Fruit fly (Drosophila melanogaster) whole organism, embryonic: ENCODE results near the gene Wdr33.

Source experiments
- Blimp-1 ChIP-seq: fragments of 200-800 bp; sonication (Bioruptor generic); optimal IDR thresholded peaks from 3 replicates; lab custom pipeline; 2018; ENCODE audit warnings: missing biosample characterization, missing genetic modification characterization, mild to moderate bottlenecking, moderate library complexity, missing genetic modification reagents
- CG11247 ChIP-seq: fragments of 200-800 bp; sonication (Bioruptor generic); IDR thresholded peaks from 2 replicates; pipeline ENCODE4 v1.3.6; 2022; ENCODE audit warnings: missing biosample characterization, missing genetic modification characterization
- CG12104 ChIP-seq: fragments of 200-800 bp; sonication (Bioruptor generic); optimal IDR thresholded peaks from 3 replicates; lab custom pipeline; 2016; ENCODE audit warnings: missing biosample characterization, missing genetic modification characterization
- CG12219 ChIP-seq: fragments of 200-800 bp; sonication (Bioruptor generic); optimal IDR thresholded peaks from 3 replicates; lab custom pipeline; 2018; ENCODE audit warnings: missing biosample characterization, mild to moderate bottlenecking, missing genetic modification characterization
- CG13287 ChIP-seq: fragments of 200-800 bp; sonication (Bioruptor generic); IDR thresholded peaks from 2 replicates; pipeline ENCODE4 v1.3.6; 2022; ENCODE audit warnings: missing biosample characterization, missing genetic modification characterization; ENCODE audit not compliant: partially characterized antibody
- CG14710 ChIP-seq: fragments of 200-800 bp; sonication (Bioruptor generic); optimal IDR thresholded peaks from 3 replicates; lab custom pipeline; 2019; ENCODE audit warnings: missing biosample characterization, mild to moderate bottlenecking, missing genetic modification characterization, moderate library complexity
- CG1603 ChIP-seq: fragments of 200-800 bp; sonication (Bioruptor generic); optimal IDR thresholded peaks from 2 replicates; lab custom pipeline; 2019; ENCODE audit warnings: missing biosample characterization, mild to moderate bottlenecking, missing genetic modification characterization, moderate library complexity
- CG16779 ChIP-seq: fragments of 200-800 bp; sonication (Bioruptor generic); IDR thresholded peaks from 2 replicates; pipeline ENCODE4 v1.3.6; 2022; ENCODE audit warnings: missing biosample characterization, missing genetic modification characterization
- CG18599 ChIP-seq: fragments of 200-800 bp; sonication (Bioruptor generic); optimal IDR thresholded peaks from 3 replicates; lab custom pipeline; 2017; ENCODE audit warnings: missing biosample characterization, missing genetic modification characterization, mild to moderate bottlenecking, moderate library complexity, missing genetic modification reagents
- CG18619 ChIP-seq: fragments of 200-800 bp; sonication (Bioruptor generic); optimal IDR thresholded peaks from 3 replicates; lab custom pipeline; 2017; ENCODE audit warnings: missing biosample characterization, mild to moderate bottlenecking, missing genetic modification characterization
- CG31388 ChIP-seq: fragments of 200-800 bp; sonication (Bioruptor generic); optimal IDR thresholded peaks from 2 replicates; lab custom pipeline; 2016; ENCODE audit warnings: missing biosample characterization, missing genetic modification characterization
- CG3281 ChIP-seq: fragments of 200-800 bp; sonication (Bioruptor generic); optimal IDR thresholded peaks from 3 replicates; lab custom pipeline; 2017; ENCODE audit warnings: missing biosample characterization, mild to moderate bottlenecking, missing genetic modification characterization
- CG4404 ChIP-seq: fragments of 200-800 bp; sonication (Bioruptor generic); IDR thresholded peaks from 2 replicates; pipeline ENCODE4 v1.3.6; 2022; ENCODE audit warnings: missing biosample characterization, missing genetic modification characterization
- CG6175 ChIP-seq: fragments of 200-800 bp; sonication (Bioruptor generic); IDR thresholded peaks from 3 replicates; pipeline ENCODE4 v1.3.6; 2022; ENCODE audit warnings: missing biosample characterization, missing genetic modification characterization
- CG7372 ChIP-seq: fragments of 200-800 bp; sonication (Bioruptor generic); IDR thresholded peaks from 2 replicates; pipeline ENCODE4 v1.3.6; 2022; ENCODE audit warnings: missing biosample characterization, missing genetic modification characterization
- CG9797 ChIP-seq: fragments of 200-800 bp; sonication (Bioruptor generic); optimal IDR thresholded peaks from 3 replicates; lab custom pipeline; 2018; ENCODE audit warnings: missing biosample characterization, mild to moderate bottlenecking, missing genetic modification characterization
- CG9876 ChIP-seq: fragments of 200-800 bp; sonication (Bioruptor generic); optimal IDR thresholded peaks from 2 replicates; lab custom pipeline; 2016; ENCODE audit warnings: missing biosample characterization, missing genetic modification characterization
- D19A ChIP-seq: fragments of 200-800 bp; optimal IDR thresholded peaks from 3 replicates; lab custom pipeline; 2019; ENCODE audit warnings: missing biosample characterization, mild to moderate bottlenecking, missing genetic modification characterization, moderate library complexity
- Dip2 ChIP-seq: fragments of 200-800 bp; sonication (Bioruptor generic); IDR thresholded peaks from 2 replicates; pipeline ENCODE4 v1.3.6; 2022; ENCODE audit warnings: missing biosample characterization, missing genetic modification characterization
- Doc3 ChIP-seq: fragments of 200-800 bp; sonication (Bioruptor generic); IDR thresholded peaks from 3 replicates; pipeline ENCODE4 v1.3.6; 2022; ENCODE audit warnings: missing biosample characterization, missing genetic modification characterization; ENCODE audit not compliant: partially characterized antibody
- Fer3 ChIP-seq: fragments of 200-800 bp; sonication (Bioruptor generic); optimal IDR thresholded peaks from 2 replicates; lab custom pipeline; 2018; ENCODE audit warnings: missing biosample characterization, mild to moderate bottlenecking, missing genetic modification characterization, moderate library complexity
- Nf-YB ChIP-seq: fragments of 200-800 bp; sonication (Bioruptor generic); optimal IDR thresholded peaks from 3 replicates; lab custom pipeline; 2019; ENCODE audit warnings: missing biosample characterization, mild to moderate bottlenecking, missing genetic modification characterization, moderate library complexity
- NfI ChIP-seq: fragments of 200-800 bp; sonication (Bioruptor generic); optimal IDR thresholded peaks from 3 replicates; lab custom pipeline; 2018; ENCODE audit warnings: missing biosample characterization, mild to moderate bottlenecking, missing genetic modification characterization, moderate library complexity
- Rfx ChIP-seq: fragments of 200-800 bp; sonication (Bioruptor generic); IDR thresholded peaks from 2 replicates; pipeline ENCODE4 v1.3.6; 2022; ENCODE audit warnings: missing biosample characterization, missing genetic modification characterization
- Scr ChIP-seq: fragments of 200-800 bp; sonication (Bioruptor generic); IDR thresholded peaks from 2 replicates; pipeline ENCODE4 v1.3.6; 2022; ENCODE audit warnings: missing biosample characterization, missing genetic modification characterization; ENCODE audit not compliant: partially characterized antibody
- Six4 ChIP-seq: fragments of 200-800 bp; sonication (Bioruptor generic); optimal IDR thresholded peaks from 2 replicates; lab custom pipeline; 2016; ENCODE audit warnings: missing biosample characterization, missing genetic modification characterization
- Sox100B ChIP-seq: fragments of 200-800 bp; sonication (Bioruptor generic); optimal IDR thresholded peaks from 3 replicates; lab custom pipeline; 2018; ENCODE audit warnings: missing biosample characterization, mild to moderate bottlenecking, missing genetic modification characterization
- abd-A ChIP-seq: fragments of 200-800 bp; sonication (Bioruptor generic); optimal IDR thresholded peaks from 3 replicates; lab custom pipeline; 2019; ENCODE audit warnings: missing biosample characterization, mild to moderate bottlenecking, missing genetic modification characterization, moderate library complexity
- ash1 ChIP-seq: fragments of 200-800 bp; sonication (Bioruptor generic); optimal IDR thresholded peaks from 2 replicates; lab custom pipeline; 2018; ENCODE audit warnings: missing biosample characterization, mild to moderate bottlenecking, missing genetic modification characterization
- chm ChIP-seq: fragments of 200-800 bp; sonication (Bioruptor generic); IDR thresholded peaks from 2 replicates; pipeline ENCODE4 v1.3.6; 2022; ENCODE audit warnings: missing biosample characterization, missing genetic modification characterization
- corto ChIP-seq: fragments of 200-800 bp; sonication (Bioruptor generic); optimal IDR thresholded peaks from 2 replicates; lab custom pipeline; 2016; ENCODE audit warnings: missing biosample characterization, mild to moderate bottlenecking, missing genetic modification characterization, moderate library complexity
- crc ChIP-seq: fragments of 200-800 bp; sonication (Bioruptor generic); optimal IDR thresholded peaks from 2 replicates; lab custom pipeline; 2016; ENCODE audit warnings: missing biosample characterization, missing genetic modification characterization
- dmrt11E ChIP-seq: fragments of 200-800 bp; sonication (Bioruptor generic); optimal IDR thresholded peaks from 3 replicates; lab custom pipeline; 2018; ENCODE audit warnings: missing biosample characterization, mild to moderate bottlenecking, missing genetic modification characterization, moderate library complexity
- esg ChIP-seq: fragments of 200-800 bp; sonication (Bioruptor generic); conservative IDR thresholded peaks from 2 replicates; pipeline ENCODE4 v1.3.6; 2022; ENCODE audit warnings: missing biosample characterization, missing genetic modification characterization
- gro ChIP-seq: fragments of 200-800 bp; sonication (Bioruptor generic); optimal IDR thresholded peaks from 2 replicates; lab custom pipeline; 2016; ENCODE audit warnings: missing biosample characterization, missing genetic modification characterization
- hth ChIP-seq: fragments of >200 bp; optimal IDR thresholded peaks from 2 replicates; lab custom pipeline; 2017; ENCODE audit warnings: inconsistent platforms
- kay ChIP-seq: fragments of 200-800 bp; sonication (Bioruptor generic); optimal IDR thresholded peaks from 2 replicates; lab custom pipeline; 2016; ENCODE audit warnings: missing biosample characterization, missing genetic modification characterization
- nmo ChIP-seq: fragments of 200-800 bp; sonication (Bioruptor generic); optimal IDR thresholded peaks from 2 replicates; lab custom pipeline; 2018; ENCODE audit warnings: missing biosample characterization, mild to moderate bottlenecking, missing genetic modification characterization, moderate library complexity
- nom ChIP-seq: fragments of 200-800 bp; sonication (Bioruptor generic); optimal IDR thresholded peaks from 2 replicates; lab custom pipeline; 2017; ENCODE audit warnings: missing biosample characterization, missing genetic modification characterization, mild to moderate bottlenecking, moderate library complexity, missing genetic modification reagents
- org-1 ChIP-seq: fragments of 200-800 bp; sonication (Bioruptor generic); optimal IDR thresholded peaks from 2 replicates; lab custom pipeline; 2017; ENCODE audit warnings: missing biosample characterization, missing genetic modification characterization
- pita ChIP-seq: fragments of 200-800 bp; sonication (Bioruptor generic); optimal IDR thresholded peaks from 2 replicates; lab custom pipeline; 2017; ENCODE audit warnings: missing biosample characterization, mild to moderate bottlenecking, missing genetic modification characterization
- pnt ChIP-seq: fragments of 200-800 bp; sonication (Bioruptor generic); optimal IDR thresholded peaks from 3 replicates; lab custom pipeline; 2016; ENCODE audit warnings: missing biosample characterization, missing genetic modification characterization
- psq ChIP-seq: fragments of 200-800 bp; sonication (Bioruptor generic); optimal IDR thresholded peaks from 2 replicates; lab custom pipeline; 2017; ENCODE audit warnings: missing biosample characterization, missing genetic modification characterization
- pum ChIP-seq: fragments of 200-800 bp; sonication (Bioruptor generic); optimal IDR thresholded peaks from 2 replicates; lab custom pipeline; 2016; ENCODE audit warnings: missing biosample characterization, missing genetic modification characterization
- sens ChIP-seq: fragments of 200-800 bp; sonication (Bioruptor generic); peaks from one replicate; lab custom pipeline; 2016; ENCODE audit warnings: missing biosample characterization, missing genetic modification characterization
- slbo ChIP-seq: fragments of 200-800 bp; sonication (Bioruptor generic); IDR thresholded peaks from 2 replicates; pipeline ENCODE4 v1.3.6; 2022; ENCODE audit warnings: missing biosample characterization, missing genetic modification characterization
- ssp ChIP-seq: fragments of 200-800 bp; sonication (Bioruptor generic); IDR thresholded peaks from 2 replicates; pipeline ENCODE4 v1.3.6; 2022; ENCODE audit warnings: missing biosample characterization, missing genetic modification characterization
- trh ChIP-seq: fragments of 200-800 bp; sonication (Bioruptor generic); optimal IDR thresholded peaks from 2 replicates; lab custom pipeline; 2016; ENCODE audit warnings: missing biosample characterization, missing genetic modification characterization
- vnd ChIP-seq: fragments of 200-800 bp; sonication (Bioruptor generic); IDR thresholded peaks from 3 replicates; pipeline ENCODE4 v1.3.6; 2022; ENCODE audit warnings: missing biosample characterization, missing genetic modification characterization; ENCODE audit not compliant: partially characterized antibody
- zen2 ChIP-seq: fragments of 200-800 bp; sonication (Bioruptor generic); IDR thresholded peaks from 3 replicates; pipeline ENCODE4 v1.3.6; 2022; ENCODE audit warnings: missing biosample characterization, missing genetic modification characterization; ENCODE audit not compliant: partially characterized antibody

Gene Wdr33

dm6 chr3R:5654692-5655181 is 5.7 kb upstream of the Wdr33 start, which contains the start of the genes elm and MED27 (continued):
- peak; percentile 95 for TF ChIP-seq CG9797 (GFP tag; lab: Kevin White, UChicago)
- TF ChIP-seq Scr: peak; percentile 98
- TF ChIP-seq esg (GFP tag; lab: Robert Waterston, UW): peak; percentile 93
- peak; percentile 94 for TF ChIP-seq pum (GFP tag; lab: Kevin White, UChicago)
- no peak for TF ChIP-seq abd-A
- peak; percentile 89 for TF ChIP-seq gro
- no peak for TF ChIP-seq hth (lab: Kevin White, UChicago)
- peak; percentile 95 for TF ChIP-seq CG13287 (GFP tag; lab: Robert Waterston, UW)
- peak; percentile 84 for TF ChIP-seq corto
- TF ChIP-seq slbo (GFP tag; lab: Robert Waterston, UW): peak; percentile 97
- TF ChIP-seq Rfx (GFP tag; lab: Robert Waterston, UW): peak; percentile 96
- TF ChIP-seq kay (GFP tag; lab: Kevin White, UChicago): peak; percentile 86
- TF ChIP-seq CG31388 (GFP tag; lab: Kevin White, UChicago): peak; percentile 90
- peak; percentile 85 for TF ChIP-seq Six4 (GFP tag; lab: Kevin White, UChicago)
- peak; percentile 61 for TF ChIP-seq org-1 (GFP tag; lab: Kevin White, UChicago)
- TF ChIP-seq CG12219: peak; percentile 75
- peak; percentile 25; the same call in 1 of the 2 replicates for TF ChIP-seq CG16779 (GFP tag; lab: Robert Waterston, UW)
- peak; percentile 85 for TF ChIP-seq CG3281 (GFP tag; lab: Kevin White, UChicago)
- TF ChIP-seq crc: peak; percentile 65
- TF ChIP-seq trh (GFP tag; lab: Kevin White, UChicago): peak; percentile 92
- peak; percentile 92 for TF ChIP-seq pnt
- peak; percentile 77 for TF ChIP-seq Nf-YB (GFP tag; lab: Kevin White, UChicago)
- TF ChIP-seq vnd (GFP tag; lab: Robert Waterston, UW): peak; percentile 93
- TF ChIP-seq CG14710 (tag; lab: Kevin White, UChicago): peak; percentile 96
- TF ChIP-seq CG12104 (GFP tag; lab: Kevin White, UChicago): peak; percentile 87
- TF ChIP-seq psq (GFP tag; lab: Kevin White, UChicago): peak; percentile 80
- TF ChIP-seq pita: no peak
- TF ChIP-seq chm: peak; percentile 74; the same call in 1 of the 2 replicates
- peak; percentile 95 for TF ChIP-seq CG7372 (GFP tag; lab: Robert Waterston, UW)
- TF ChIP-seq Sox100B: peak; percentile 77
- TF ChIP-seq Dip2 (GFP tag; lab: Robert Waterston, UW): no peak
- TF ChIP-seq sens (GFP tag; lab: Kevin White, UChicago): peak; percentile 99
- peak; percentile 35 for TF ChIP-seq ash1 (GFP tag; lab: Kevin White, UChicago)
- peak; percentile 89 for TF ChIP-seq Fer3 (tag; lab: Kevin White, UChicago)
- TF ChIP-seq nom: peak; percentile 58
- peak; percentile 68; the same call in 1 of the 3 replicates for TF ChIP-seq zen2 (GFP tag; lab: Robert Waterston, UW)
- TF ChIP-seq CG1603 (tag; lab: Kevin White, UChicago): peak; percentile 63
- TF ChIP-seq CG18619 (GFP tag; lab: Kevin White, UChicago): peak; percentile 86
- TF ChIP-seq Doc3 (GFP tag; lab: Robert Waterston, UW): peak; percentile 96
- peak; percentile 97 for TF ChIP-seq nmo (GFP tag; lab: Kevin White, UChicago)
- TF ChIP-seq dmrt11E (tag; lab: Kevin White, UChicago): peak; percentile 93
- peak; percentile 80 for TF ChIP-seq CG9876 (GFP tag; lab: Kevin White, UChicago)
- peak; percentile 90 for TF ChIP-seq NfI
- TF ChIP-seq CG18599 (GFP tag; lab: Kevin White, UChicago): peak; percentile 92
- TF ChIP-seq CG11247 (GFP tag; lab: Robert Waterston, UW): peak; percentile 91
- TF ChIP-seq CG6175 (GFP tag; lab: Robert Waterston, UW): peak; percentile 77; the same call in 2 of the 3 replicates
- peak; percentile 81 for TF ChIP-seq D19A (tag; lab: Kevin White, UChicago)
- peak; percentile 91 for TF ChIP-seq ssp (GFP tag; lab: Robert Waterston, UW)
- TF ChIP-seq CG4404 (GFP tag; lab: Robert Waterston, UW): peak; percentile 97
- TF ChIP-seq Blimp-1 (GFP tag; lab: Kevin White, UChicago): peak; percentile 86
